Fruit fly (Drosophila melanogaster): ENCODE results near the gene CG4911.

Gene CG4911

DNA sequence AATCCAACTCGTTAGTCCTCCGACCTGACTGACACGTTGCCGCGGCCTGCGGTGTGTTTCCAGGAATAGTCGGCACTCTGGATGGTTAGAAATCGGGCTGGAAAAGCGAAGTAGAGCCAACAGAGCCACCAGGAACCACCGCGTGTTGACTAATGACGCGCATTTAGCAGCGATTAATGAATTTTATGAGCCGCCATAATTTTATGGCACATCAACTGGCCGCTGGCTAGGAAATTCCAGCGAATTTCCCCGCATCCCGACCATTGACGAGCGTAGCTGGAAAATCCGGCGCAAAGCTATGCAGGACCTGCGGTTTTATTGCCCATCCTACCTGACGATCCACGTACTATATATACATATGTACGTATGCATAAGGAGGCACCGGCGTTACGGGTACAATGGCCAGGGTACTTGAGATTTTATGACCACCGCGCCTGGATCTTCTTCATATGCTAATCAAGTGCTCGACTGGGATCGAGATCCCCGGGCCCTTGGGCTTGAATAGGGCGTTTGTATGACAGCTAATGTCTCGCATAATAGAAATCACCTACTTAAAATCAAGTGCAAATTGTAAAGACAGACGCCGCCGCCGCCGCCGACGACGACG lies 43.2 kb downstream of the CG4911 start (continued):
- TF ChIP-seq Doc3 (GFP tag; IDR thresholded peaks at IDR 0.05; ENCODE audit: partially characterized antibody): no peak
- no peak for TF ChIP-seq sens (GFP tag)
- TF ChIP-seq bab2 (GFP tag; optimal IDR thresholded peaks at IDR 0.05): no peak
- TF ChIP-seq CG13624 (GFP tag; optimal IDR thresholded peaks at IDR 0.05): no peak
- peak; percentile 42 for TF ChIP-seq twi (tag; optimal IDR thresholded peaks at IDR 0.05)
- no peak for TF ChIP-seq Dip2 (GFP tag; IDR thresholded peaks at IDR 0.05)
- TF ChIP-seq otp (GFP tag; IDR thresholded peaks at IDR 0.05): no peak
- TF ChIP-seq CG1647 (GFP tag; optimal IDR thresholded peaks at IDR 0.05): no peak
- TF ChIP-seq nmo (GFP tag; optimal IDR thresholded peaks at IDR 0.05): no peak
- TF ChIP-seq tll (GFP tag; optimal IDR thresholded peaks at IDR 0.05): peak in 1 of 2 experiments; percentile 98
- TF ChIP-seq bbx (GFP tag; IDR thresholded peaks at IDR 0.05; ENCODE audit: partially characterized antibody): no peak
- no peak for TF ChIP-seq ab (GFP tag; optimal IDR thresholded peaks at IDR 0.05)
- no peak for TF ChIP-seq CG3281 (GFP tag; optimal IDR thresholded peaks at IDR 0.05)
- no peak for TF ChIP-seq lbe (GFP tag; optimal IDR thresholded peaks at IDR 0.05)
- TF ChIP-seq CG7271 (tag; optimal IDR thresholded peaks at IDR 0.05): peak; percentile 87
- no peak for TF ChIP-seq inv (GFP tag; IDR thresholded peaks at IDR 0.05; ENCODE audit: partially characterized antibody)
- no peak for TF ChIP-seq CG9932 (GFP tag; IDR thresholded peaks at IDR 0.05)
- TF ChIP-seq CG30020 (tag; optimal IDR thresholded peaks at IDR 0.05): no peak
- peak; percentile 57 for TF ChIP-seq Ets65A (GFP tag)

DNA sequence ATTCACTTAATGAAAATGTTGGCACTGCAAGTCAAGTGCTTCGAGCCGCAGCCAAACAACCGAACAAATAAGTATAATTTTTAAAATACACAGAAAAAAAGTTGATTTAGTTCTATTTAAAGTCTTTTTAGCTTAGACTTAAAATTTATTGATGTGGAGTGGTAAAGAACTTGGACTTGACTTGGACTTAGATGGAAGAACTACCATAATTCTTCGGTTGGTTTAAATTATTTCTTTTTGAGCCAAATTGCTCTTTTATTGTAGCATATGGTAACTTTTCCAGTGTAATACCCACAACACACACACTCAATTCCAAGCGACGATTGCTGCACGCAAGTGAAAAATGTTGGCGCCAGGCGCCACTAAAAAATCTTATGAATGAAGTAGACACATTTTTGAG lies 44.5 kb downstream of the CG4911 start:
- TF ChIP-seq wor (GFP tag; IDR thresholded peaks at IDR 0.05): no peak
- no peak for TF ChIP-seq CG9215 (GFP tag; IDR thresholded peaks at IDR 0.05)
- TF ChIP-seq so (GFP tag; IDR thresholded peaks at IDR 0.05): 0 out of 3 replicates have a peak, but pooled peaks have one; percentile 10
- TF ChIP-seq Lim3 (GFP tag; IDR thresholded peaks at IDR 0.05): no peak
- TF ChIP-seq CG4360 (GFP tag; IDR thresholded peaks at IDR 0.05): no peak
- TF ChIP-seq YL-1 (GFP tag; optimal IDR thresholded peaks at IDR 0.05): no peak
- no peak for TF ChIP-seq org-1 (GFP tag; optimal IDR thresholded peaks at IDR 0.05)
- TF ChIP-seq grau (tag; optimal IDR thresholded peaks at IDR 0.05): peak; percentile 58
- TF ChIP-seq Gsc (GFP tag; IDR thresholded peaks at IDR 0.05): no peak
- no peak for TF ChIP-seq sug (tag; optimal IDR thresholded peaks at IDR 0.05)
- TF ChIP-seq CG33213 (GFP tag; optimal IDR thresholded peaks at IDR 0.05): no peak
- TF ChIP-seq lbe (GFP tag; optimal IDR thresholded peaks at IDR 0.05): no peak
- no peak for TF ChIP-seq Mrtf (GFP tag; IDR thresholded peaks at IDR 0.05)
- no peak for TF ChIP-seq CG7987 (GFP tag; optimal IDR thresholded peaks at IDR 0.05)
- peak; percentile 56 for TF ChIP-seq CG2712 (tag; optimal IDR thresholded peaks at IDR 0.05)
- TF ChIP-seq MESR4 (GFP tag; optimal IDR thresholded peaks at IDR 0.05): no peak
- TF ChIP-seq Ets97D (GFP tag; optimal IDR thresholded peaks at IDR 0.05): no peak
- TF ChIP-seq crol (GFP tag; IDR thresholded peaks at IDR 0.05): no peak
- peak; percentile 54 for TF ChIP-seq CG4424 (GFP tag; optimal IDR thresholded peaks at IDR 0.05)
- TF ChIP-seq crc (GFP tag; optimal IDR thresholded peaks at IDR 0.05): no peak
- TF ChIP-seq CG15696 (tag; optimal IDR thresholded peaks at IDR 0.05): peak; percentile 59
- TF ChIP-seq CG9797 (GFP tag; optimal IDR thresholded peaks at IDR 0.05): no peak
- no peak for TF ChIP-seq Hand (GFP tag; optimal IDR thresholded peaks at IDR 0.05)
- TF ChIP-seq Optix (GFP tag; IDR thresholded peaks at IDR 0.05): no peak
- no peak for TF ChIP-seq Oaz (GFP tag; IDR thresholded peaks at IDR 0.05)
- TF ChIP-seq CG1647 (GFP tag; optimal IDR thresholded peaks at IDR 0.05): no peak
- TF ChIP-seq Six4 (GFP tag; optimal IDR thresholded peaks at IDR 0.05): no peak
- no peak for TF ChIP-seq Hr39 (optimal IDR thresholded peaks at IDR 0.05)
- peak; percentile 49; the same call in 1 of the 2 replicates for TF ChIP-seq Ptx1 (GFP tag; IDR thresholded peaks at IDR 0.05)
- TF ChIP-seq D19B (GFP tag; optimal IDR thresholded peaks at IDR 0.05): no peak
- TF ChIP-seq az2 (GFP tag; optimal IDR thresholded peaks at IDR 0.05): peak; percentile 52
- no peak for TF ChIP-seq Nf-YA (GFP tag; IDR thresholded peaks at IDR 0.05)
- no peak for TF ChIP-seq tup (GFP tag; optimal IDR thresholded peaks at IDR 0.05)
- no peak for TF ChIP-seq CG9876 (GFP tag; optimal IDR thresholded peaks at IDR 0.05)
- TF ChIP-seq CG14014 (GFP tag; IDR thresholded peaks at IDR 0.05): peak; percentile 44; the same call in 1 of the 2 replicates
